Fruit fly (Drosophila melanogaster) whole organism, embryonic: ENCODE results near the gene DZIP1.

ENCODE experiments used
- CG11560 ChIP-seq: fragments of 200-800 bp; sonication (Bioruptor generic); IDR thresholded peaks from 3 replicates; pipeline ENCODE4 v1.3.6; 2022; ENCODE audit warnings: missing biosample characterization, missing genetic modification characterization
- CG14860 ChIP-seq: fragments of 200-800 bp; sonication (Bioruptor generic); IDR thresholded peaks from 3 replicates; pipeline ENCODE4 v1.3.6; 2022; ENCODE audit warnings: missing biosample characterization, missing genetic modification characterization; ENCODE audit not compliant: partially characterized antibody
- CG17361 ChIP-seq: fragments of 200-800 bp; sonication (Bioruptor generic); IDR thresholded peaks from 3 replicates; pipeline ENCODE4 v1.3.6; 2022; ENCODE audit warnings: missing biosample characterization, missing genetic modification characterization
- CG17612 ChIP-seq: fragments of 200-800 bp; sonication (Bioruptor generic); IDR thresholded peaks from 2 replicates; pipeline ENCODE4 v1.3.6; 2022; ENCODE audit warnings: missing biosample characterization, missing genetic modification characterization
- CG18476 ChIP-seq: fragments of 200-800 bp; sonication (Bioruptor generic); optimal IDR thresholded peaks from 2 replicates; lab custom pipeline; 2016; ENCODE audit warnings: missing biosample characterization, mild to moderate bottlenecking, missing genetic modification characterization
- CG2116 ChIP-seq: fragments of 200-800 bp; sonication (Bioruptor generic); optimal IDR thresholded peaks from 3 replicates; lab custom pipeline; 2018; ENCODE audit warnings: missing biosample characterization, mild to moderate bottlenecking, missing genetic modification characterization
- CG30020 ChIP-seq: fragments of 200-800 bp; optimal IDR thresholded peaks from 2 replicates; lab custom pipeline; 2019; ENCODE audit warnings: missing biosample characterization, mild to moderate bottlenecking, missing genetic modification characterization, moderate library complexity
- CG3838 ChIP-seq: fragments of 200-800 bp; sonication (Bioruptor generic); optimal IDR thresholded peaks from 3 replicates; lab custom pipeline; 2016; ENCODE audit warnings: missing biosample characterization, missing genetic modification characterization
- CG4282 ChIP-seq: fragments of 200-800 bp; sonication (Bioruptor generic); optimal IDR thresholded peaks from 2 replicates; lab custom pipeline; 2016; ENCODE audit warnings: missing biosample characterization, missing genetic modification characterization
- CG4424 ChIP-seq: fragments of 200-800 bp; sonication (Bioruptor generic); optimal IDR thresholded peaks from 3 replicates; lab custom pipeline; 2016; ENCODE audit warnings: missing biosample characterization, missing genetic modification characterization
- CG5245 ChIP-seq: fragments of 200-800 bp; sonication (Bioruptor generic); optimal IDR thresholded peaks from 3 replicates; lab custom pipeline; 2016; ENCODE audit warnings: missing biosample characterization, missing genetic modification characterization
- CG6689 ChIP-seq: fragments of 200-800 bp; sonication (Bioruptor generic); IDR thresholded peaks from 2 replicates; pipeline ENCODE4 v1.3.6; 2022; ENCODE audit warnings: missing biosample characterization, missing genetic modification characterization
- CG9797 ChIP-seq: fragments of 200-800 bp; sonication (Bioruptor generic); optimal IDR thresholded peaks from 3 replicates; lab custom pipeline; 2018; ENCODE audit warnings: missing biosample characterization, mild to moderate bottlenecking, missing genetic modification characterization
- D ChIP-seq, 2 experiments: fragments of 200-800 bp in 1 of 2; fragments of >200 bp in 1 of 2; sonication (Bioruptor generic) in 1 of 2; optimal IDR thresholded peaks; 2 replicates in 1 of 2; 3 replicates in 1 of 2; lab custom pipeline; 2017; ENCODE audit warnings: mild to moderate bottlenecking in 1 of 2, missing biosample characterization in 1 of 2, missing genetic modification characterization in 1 of 2, missing genetic modification reagents in 1 of 2
- Dll ChIP-seq: fragments of 200-800 bp; sonication (Bioruptor generic); IDR thresholded peaks from 4 replicates; pipeline ENCODE4 v1.3.6; 2022; ENCODE audit warnings: missing biosample characterization, missing genetic modification characterization; ENCODE audit not compliant: partially characterized antibody
- Dp ChIP-seq: fragments of 200-800 bp; sonication (Bioruptor generic); optimal IDR thresholded peaks from 2 replicates; lab custom pipeline; 2018; ENCODE audit warnings: missing biosample characterization, mild to moderate bottlenecking, missing genetic modification characterization, moderate library complexity
- Dref ChIP-seq: fragments of 200-800 bp; sonication (Bioruptor generic); IDR thresholded peaks from 2 replicates; pipeline ENCODE4 v1.3.6; 2022; ENCODE audit warnings: missing biosample characterization, missing genetic modification characterization
- E2f2 ChIP-seq: fragments of 200-800 bp; sonication (Bioruptor generic); IDR thresholded peaks from 2 replicates; pipeline ENCODE4 v1.3.6; 2022; ENCODE audit warnings: missing biosample characterization, missing genetic modification characterization
- Ets65A ChIP-seq: fragments of 200-800 bp; sonication (Bioruptor generic); peaks from one replicate; lab custom pipeline; 2016; ENCODE audit warnings: missing biosample characterization, missing genetic modification characterization
- HLH4C ChIP-seq: fragments of 200-800 bp; sonication (Bioruptor generic); IDR thresholded peaks from 3 replicates; pipeline ENCODE4 v1.3.6; 2022; ENCODE audit warnings: missing biosample characterization, missing genetic modification characterization; ENCODE audit not compliant: partially characterized antibody
- Mes4 ChIP-seq: fragments of 200-800 bp; sonication (Bioruptor generic); optimal IDR thresholded peaks from 2 replicates; lab custom pipeline; 2016; ENCODE audit warnings: missing biosample characterization, missing genetic modification characterization
- Nf-YC ChIP-seq: fragments of 200-800 bp; optimal IDR thresholded peaks from 3 replicates; lab custom pipeline; 2019; ENCODE audit warnings: missing biosample characterization, mild to moderate bottlenecking, missing genetic modification characterization, moderate library complexity
- Pdp1 ChIP-seq, 2 experiments: fragments of 200-800 bp; sonication (Bioruptor generic); optimal IDR thresholded peaks; 3 replicates each; lab custom pipeline; 2016; ENCODE audit warnings: missing biosample characterization in 2 of 2, missing genetic modification characterization in 2 of 2, mild to moderate bottlenecking in 1 of 2, moderate library complexity in 1 of 2
- Tbp ChIP-seq: fragments of >200 bp; optimal IDR thresholded peaks from 2 replicates; lab custom pipeline; 2018; ENCODE audit warnings: missing biosample characterization, missing genetic modification characterization
- Trl ChIP-seq, 3 experiments: fragments of >200 bp in 2 of 3; fragments of 200-800 bp in 1 of 3; sonication (Bioruptor generic) in 1 of 3; optimal IDR thresholded peaks; 2 replicates in 1 of 3; 3 replicates in 2 of 3; lab custom pipeline; 2016 to 2017; ENCODE audit warnings: missing biosample characterization in 1 of 3, missing genetic modification characterization in 1 of 3
- Vsx1 ChIP-seq: fragments of 200-800 bp; sonication (Bioruptor generic); optimal IDR thresholded peaks from 2 replicates; lab custom pipeline; 2017; ENCODE audit warnings: missing biosample characterization, mild to moderate bottlenecking, missing genetic modification characterization, missing genetic modification reagents
- al ChIP-seq: fragments of 200-800 bp; sonication (Bioruptor generic); IDR thresholded peaks from 2 replicates; pipeline ENCODE4 v1.3.6; 2022; ENCODE audit warnings: missing biosample characterization, missing genetic modification characterization
- az2 ChIP-seq: fragments of 200-800 bp; sonication (Bioruptor generic); optimal IDR thresholded peaks from 3 replicates; lab custom pipeline; 2016; ENCODE audit warnings: missing biosample characterization, missing genetic modification characterization
- bbx ChIP-seq: fragments of 200-800 bp; sonication (Bioruptor generic); IDR thresholded peaks from 2 replicates; pipeline ENCODE4 v1.3.6; 2022; ENCODE audit warnings: missing biosample characterization, missing genetic modification characterization; ENCODE audit not compliant: partially characterized antibody
- ewg ChIP-seq: fragments of 200-800 bp; sonication (Bioruptor generic); optimal IDR thresholded peaks from 3 replicates; lab custom pipeline; 2017; ENCODE audit warnings: mild to moderate bottlenecking, missing biosample characterization, missing genetic modification reagents, missing genetic modification characterization
- eyg ChIP-seq: fragments of 200-800 bp; sonication (Bioruptor generic); optimal IDR thresholded peaks from 3 replicates; lab custom pipeline; 2016; ENCODE audit warnings: missing biosample characterization, missing genetic modification characterization
- fd102C ChIP-seq: fragments of 200-800 bp; sonication (Bioruptor generic); optimal IDR thresholded peaks from 2 replicates; lab custom pipeline; 2018; ENCODE audit warnings: missing biosample characterization, mild to moderate bottlenecking, missing genetic modification characterization, moderate library complexity
- gfzf ChIP-seq: fragments of 200-800 bp; sonication (Bioruptor generic); optimal IDR thresholded peaks from 2 replicates; lab custom pipeline; 2016; ENCODE audit warnings: missing biosample characterization, mild to moderate bottlenecking, missing genetic modification characterization, moderate library complexity
- kni ChIP-seq: fragments of 200-800 bp; sonication (Bioruptor generic); optimal IDR thresholded peaks from 3 replicates; lab custom pipeline; 2017; ENCODE audit warnings: mild to moderate bottlenecking, missing biosample characterization, missing genetic modification reagents, missing genetic modification characterization
- nau ChIP-seq: fragments of 200-800 bp; sonication (Bioruptor generic); optimal IDR thresholded peaks from 3 replicates; lab custom pipeline; 2017; ENCODE audit warnings: missing biosample characterization, mild to moderate bottlenecking, missing genetic modification characterization, missing genetic modification reagents
- nerfin-1 ChIP-seq: fragments of 200-800 bp; sonication (Bioruptor generic); optimal IDR thresholded peaks from 3 replicates; lab custom pipeline; 2019; ENCODE audit warnings: missing biosample characterization, mild to moderate bottlenecking, missing genetic modification characterization, moderate library complexity
- nerfin-2 ChIP-seq: fragments of 200-800 bp; sonication (Bioruptor generic); IDR thresholded peaks from 2 replicates; pipeline ENCODE4 v1.3.6; 2022; ENCODE audit warnings: missing biosample characterization, missing genetic modification characterization; ENCODE audit not compliant: partially characterized antibody
- nmo ChIP-seq: fragments of 200-800 bp; sonication (Bioruptor generic); optimal IDR thresholded peaks from 2 replicates; lab custom pipeline; 2018; ENCODE audit warnings: missing biosample characterization, mild to moderate bottlenecking, missing genetic modification characterization, moderate library complexity
- p53 ChIP-seq: fragments of 200-800 bp; sonication (Bioruptor generic); optimal IDR thresholded peaks from 2 replicates; lab custom pipeline; 2016; ENCODE audit warnings: missing biosample characterization, missing genetic modification characterization
- pzg ChIP-seq: fragments of 200-800 bp; sonication (Bioruptor generic); optimal IDR thresholded peaks from 3 replicates; lab custom pipeline; 2018; ENCODE audit warnings: missing biosample characterization, mild to moderate bottlenecking, missing genetic modification characterization, moderate library complexity
- sc ChIP-seq, 3 experiments: fragments of >200 bp in 2 of 3; fragments of 200-800 bp in 1 of 3; sonication (Bioruptor generic) in 1 of 3; optimal IDR thresholded peaks; 2 replicates in 2 of 3; 3 replicates in 1 of 3; lab custom pipeline; 2017; ENCODE audit warnings: mild to moderate bottlenecking in 1 of 3, missing biosample characterization in 1 of 3, missing genetic modification characterization in 1 of 3, missing genetic modification reagents in 1 of 3
- scrt ChIP-seq: fragments of 200-800 bp; sonication (Bioruptor generic); optimal IDR thresholded peaks from 2 replicates; lab custom pipeline; 2018; ENCODE audit warnings: missing biosample characterization, mild to moderate bottlenecking, missing genetic modification characterization, moderate library complexity
- sd ChIP-seq: fragments of 200-800 bp; sonication (Bioruptor generic); optimal IDR thresholded peaks from 3 replicates; lab custom pipeline; 2018; ENCODE audit warnings: missing biosample characterization, mild to moderate bottlenecking, missing genetic modification characterization, moderate library complexity
- stc ChIP-seq: fragments of 200-800 bp; sonication (Bioruptor generic); IDR thresholded peaks from 2 replicates; pipeline ENCODE4 v1.3.6; 2022; ENCODE audit warnings: missing biosample characterization, missing genetic modification characterization
- sug ChIP-seq: fragments of 200-800 bp; optimal IDR thresholded peaks from 2 replicates; lab custom pipeline; 2019; ENCODE audit warnings: missing biosample characterization, mild to moderate bottlenecking, missing genetic modification characterization, moderate library complexity
- vvl ChIP-seq: fragments of 200-800 bp; sonication (Bioruptor generic); IDR thresholded peaks from 2 replicates; pipeline ENCODE4 v1.3.6; 2022; ENCODE audit warnings: missing biosample characterization, missing genetic modification characterization
- wdn ChIP-seq: fragments of 200-800 bp; sonication (Bioruptor generic); IDR thresholded peaks from 2 replicates; pipeline ENCODE4 v1.3.6; 2022; ENCODE audit warnings: missing biosample characterization, missing genetic modification characterization
- zf30C ChIP-seq: fragments of 200-800 bp; sonication (Bioruptor generic); optimal IDR thresholded peaks from 3 replicates; lab custom pipeline; 2018; ENCODE audit warnings: missing biosample characterization, mild to moderate bottlenecking, missing genetic modification characterization

DZIP1 gene

dm6 chr3R:24514652-24515328 is at the start of gene DZIP1, which contains the start of gene nAChRbeta2:
DZIP1 (plus strand) TSS chr3R:24515278.
nAChRbeta2 (minus strand) TSS chr3R:24515106.
- TF ChIP-seq zf30C (GFP tag; lab: Kevin White, UChicago): no peak
- TF ChIP-seq D (optimal IDR thresholded peaks at IDR 0.05; lab: Kevin White, UChicago): no peak
- TF ChIP-seq D (GFP tag; optimal IDR thresholded peaks at IDR 0.05; lab: Kevin White, UChicago): no peak
- TF ChIP-seq nerfin-1: peak; percentile 97
- TF ChIP-seq Trl (optimal IDR thresholded peaks at IDR 0.05; lab: Kevin White, UChicago): peak; percentile 21 to 34
- TF ChIP-seq Trl (GFP tag; optimal IDR thresholded peaks at IDR 0.05; lab: Kevin White, UChicago): no peak
- TF ChIP-seq sd (tag; lab: Kevin White, UChicago): peak; percentile 61
- no peak for TF ChIP-seq fd102C (GFP tag; lab: Kevin White, UChicago)
- no peak for TF ChIP-seq kni (GFP tag; lab: Kevin White, UChicago)
- TF ChIP-seq Dref (GFP tag; lab: Robert Waterston, UW): 0 out of 2 replicates have a peak, but pooled peaks have one; percentile 28
- no peak for TF ChIP-seq CG5245 (GFP tag; lab: Kevin White, UChicago)
- no peak for TF ChIP-seq Vsx1
- no peak for TF ChIP-seq Tbp (GFP tag; lab: Kevin White, UChicago)
- TF ChIP-seq scrt: no peak
- peak; percentile 28 for TF ChIP-seq Dp (GFP tag; lab: Kevin White, UChicago)
- 0 out of 2 replicates have a peak, but pooled peaks have one; percentile 30 for TF ChIP-seq bbx (GFP tag; lab: Robert Waterston, UW)
- no peak for TF ChIP-seq stc (GFP tag; lab: Robert Waterston, UW)
- TF ChIP-seq ewg (GFP tag; lab: Kevin White, UChicago): peak; percentile 86
- no peak for TF ChIP-seq p53
- no peak for TF ChIP-seq Nf-YC (tag; lab: Kevin White, UChicago)
- TF ChIP-seq CG4424 (GFP tag; lab: Kevin White, UChicago): no peak
- no peak for TF ChIP-seq CG18476 (GFP tag; lab: Kevin White, UChicago)
- TF ChIP-seq CG2116: peak; percentile 4
- peak; percentile 10 for TF ChIP-seq Ets65A (GFP tag; lab: Kevin White, UChicago)
- TF ChIP-seq sug: no peak
- TF ChIP-seq pzg (GFP tag; lab: Kevin White, UChicago): peak; percentile 4
- no peak for TF ChIP-seq CG6689 (GFP tag; lab: Robert Waterston, UW)
- TF ChIP-seq eyg (GFP tag; lab: Kevin White, UChicago): no peak
- TF ChIP-seq Pdp1 (GFP tag; optimal IDR thresholded peaks at IDR 0.05; lab: Kevin White, UChicago): no peak
- TF ChIP-seq E2f2 (GFP tag; lab: Robert Waterston, UW): peak; percentile 27; the same call in 1 of the 2 replicates
- TF ChIP-seq CG14860 (GFP tag; lab: Robert Waterston, UW): no peak
- no peak for TF ChIP-seq CG3838 (GFP tag; lab: Kevin White, UChicago)
- TF ChIP-seq nmo (GFP tag; lab: Kevin White, UChicago): peak; percentile 26
- TF ChIP-seq CG4282 (GFP tag; lab: Kevin White, UChicago): no peak

DNA sequence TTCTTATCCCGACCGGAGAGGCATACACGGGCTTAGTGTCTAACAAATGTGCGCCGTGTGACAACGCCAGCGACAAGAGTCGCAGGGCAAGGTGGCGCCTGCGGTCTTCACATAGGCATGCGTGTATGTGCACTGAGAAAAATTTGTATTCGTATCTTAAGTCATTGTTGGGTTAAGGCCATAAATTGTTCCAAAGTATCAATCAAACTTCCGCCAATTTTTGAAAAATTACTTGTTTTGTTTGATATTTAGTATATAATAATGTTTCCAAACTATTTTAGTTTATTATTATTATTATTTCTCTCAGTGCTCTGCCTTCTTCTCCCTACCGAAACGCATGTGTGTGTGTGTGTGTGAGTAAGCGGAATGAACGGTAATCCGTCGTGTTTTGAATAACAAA is 47.8 kb upstream of the DZIP1 start:
- no peak for TF ChIP-seq sug
- TF ChIP-seq vvl (GFP tag; lab: Robert Waterston, UW): peak; percentile 47; the same call in 1 of the 2 replicates
- TF ChIP-seq nerfin-2: no peak
- TF ChIP-seq nau (GFP tag; lab: Kevin White, UChicago): no peak
- no peak for TF ChIP-seq wdn (GFP tag; lab: Robert Waterston, UW)
- TF ChIP-seq CG30020 (tag; lab: Kevin White, UChicago): no peak
- no peak for TF ChIP-seq Dll (GFP tag; lab: Robert Waterston, UW)
- TF ChIP-seq CG17361 (GFP tag; lab: Robert Waterston, UW): no peak
- TF ChIP-seq CG11560 (tag; lab: Robert Waterston, UW): no peak
- TF ChIP-seq CG9797: no peak
- no peak for TF ChIP-seq al (GFP tag; lab: Robert Waterston, UW)
- no peak for TF ChIP-seq Mes4 (GFP tag; lab: Kevin White, UChicago)
- no peak for TF ChIP-seq HLH4C
- TF ChIP-seq sc (optimal IDR thresholded peaks at IDR 0.05; lab: Kevin White, UChicago): no peak
- TF ChIP-seq sc (GFP tag; optimal IDR thresholded peaks at IDR 0.05; lab: Kevin White, UChicago): no peak
- no peak for TF ChIP-seq gfzf (GFP tag; lab: Kevin White, UChicago)
- TF ChIP-seq CG17612 (GFP tag; lab: Robert Waterston, UW): no peak
- TF ChIP-seq az2 (GFP tag; lab: Kevin White, UChicago): no peak
- peak; percentile 2 for TF ChIP-seq nmo (GFP tag; lab: Kevin White, UChicago)
